Worm (Caenorhabditis elegans) whole organism, young adult: Measurements from ENCODE around the gene coa-3.
"Not testable (repeated sequence)": the region's sequence is repeated elsewhere in the genome, so short reads cannot be mapped to it uniquely, and the experiment has no call there.

Source experiments
- F39B2.1 ChIP-seq: fragments of 200-800 bp; sonication (Bioruptor generic); IDR thresholded peaks from 2 replicates; pipeline ENCODE4 v1.3.6; 2022; ENCODE audit warnings: missing genetic modification reagents, missing genetic modification characterization, missing compliant biosample characterization
- T26A5.8 ChIP-seq: sonication (generic microtip); optimal IDR thresholded peaks from 2 replicates; lab custom pipeline; 2016; ENCODE audit warnings: missing genetic modification characterization, missing compliant biosample characterization
- ama-1 ChIP-seq, 3 experiments: fragments of 150-350 bp in 1 of 3; sonication (generic microtip) in 2 of 3; optimal IDR thresholded peaks; 2 replicates each; lab custom pipeline; 2014 to 2018; ENCODE audit warnings: missing biosample characterization in 2 of 3, missing genetic modification characterization in 2 of 3, missing genetic modification reagents in 2 of 3
- aptf-3 ChIP-seq: fragments of 200-800 bp; sonication (Bioruptor generic); IDR thresholded peaks from 2 replicates; pipeline ENCODE4 v1.3.6; 2022; ENCODE audit warnings: missing genetic modification characterization, missing compliant biosample characterization
- hlh-26 ChIP-seq: fragments of 200-800 bp; sonication (Bioruptor generic); conservative IDR thresholded peaks from 2 replicates; pipeline ENCODE4 v1.3.6; 2022; ENCODE audit warnings: missing genetic modification reagents, missing genetic modification characterization, missing compliant biosample characterization
- mes-4 ChIP-seq: sonication (generic microtip); optimal IDR thresholded peaks from 2 replicates; lab custom pipeline; 2016; ENCODE audit warnings: missing genotype, missing genetic modification characterization, missing compliant biosample characterization
- xnd-1 ChIP-seq: sonication (generic microtip); optimal IDR thresholded peaks from 2 replicates; lab custom pipeline; 2016; ENCODE audit warnings: missing genotype, missing genetic modification reagents, missing genetic modification characterization, missing compliant biosample characterization
- ztf-26 ChIP-seq: sonication (generic microtip); optimal IDR thresholded peaks from 2 replicates; lab custom pipeline; 2017; ENCODE audit warnings: missing genetic modification characterization, missing compliant biosample characterization

- TF ChIP-seq T26A5.8 (tag; lab: Kevin White, UChicago); ama-1 (optimal IDR thresholded peaks at IDR 0.05; lab: Kevin White, UChicago); ama-1 (GFP tag; optimal IDR thresholded peaks at IDR 0.05; lab: Kevin White, UChicago); ztf-26; aptf-3 (GFP tag; lab: Robert Waterston, UW); xnd-1 (tag; lab: Kevin White, UChicago); F39B2.1; mes-4 (tag; lab: Kevin White, UChicago); hlh-26 (GFP tag; lab: Robert Waterston, UW): not testable (repeated sequence)
Observed at ce11 chrII:4554644-4555043, 47.8 kb downstream of the coa-3 start.
